Fruit fly (Drosophila melanogaster) whole organism, embryonic: ENCODE results near the gene CG31231.

Experiments
- CG11398 ChIP-seq: fragments of 200-800 bp; sonication (Bioruptor generic); optimal IDR thresholded peaks from 2 replicates; lab custom pipeline; 2016; ENCODE audit warnings: missing biosample characterization, missing genetic modification characterization
- HLHmδ ChIP-seq: fragments of 200-800 bp; sonication (Bioruptor generic); optimal IDR thresholded peaks from 2 replicates; lab custom pipeline; 2018; ENCODE audit warnings: missing biosample characterization, mild to moderate bottlenecking, missing genetic modification characterization, moderate library complexity
- Hsf ChIP-seq: fragments of 200-800 bp; sonication (Bioruptor generic); optimal IDR thresholded peaks from 3 replicates; lab custom pipeline; 2016; ENCODE audit warnings: missing biosample characterization, missing genetic modification characterization
- h ChIP-seq: fragments of >200 bp; optimal IDR thresholded peaks from 2 replicates; lab custom pipeline; 2017
- knrl ChIP-seq: fragments of 200-800 bp; sonication (Bioruptor generic); IDR thresholded peaks from 3 replicates; pipeline ENCODE4 v1.3.6; 2022; ENCODE audit warnings: missing biosample characterization, missing genetic modification characterization; ENCODE audit not compliant: partially characterized antibody
- salm ChIP-seq: fragments of 200-800 bp; sonication (Bioruptor generic); optimal IDR thresholded peaks from 2 replicates; lab custom pipeline; 2018; ENCODE audit warnings: missing biosample characterization, mild to moderate bottlenecking, missing genetic modification characterization

- TF ChIP-seq CG11398 (GFP tag; lab: Kevin White, UChicago) (no peak), salm (tag; lab: Kevin White, UChicago) (no peak), h (lab: Kevin White, UChicago) (no peak), Hsf (no peak), knrl (GFP tag; lab: Robert Waterston, UW) (no peak), HLHmδ (no peak)
Measured at dm6 chr3R:18681054-18681453, 15.9 kb downstream of the CG31231 start.
